Fruit fly (Drosophila melanogaster) whole organism, wandering third instar larva: ENCODE data around the gene mtsh.

Source experiments
- Abd-B ChIP-seq: fragments of >200 bp; optimal IDR thresholded peaks from 2 replicates; lab custom pipeline; 2017; ENCODE audit warnings: missing biosample characterization, missing genetic modification characterization
- CG32264 ChIP-seq: fragments of 200-800 bp; sonication (Bioruptor generic); optimal IDR thresholded peaks from 2 replicates; lab custom pipeline; 2016; ENCODE audit warnings: missing biosample characterization, missing genetic modification characterization
- CrebA ChIP-seq: fragments of 200-800 bp; sonication (Bioruptor generic); optimal IDR thresholded peaks from 2 replicates; lab custom pipeline; 2016; ENCODE audit warnings: missing biosample characterization, mild to moderate bottlenecking, missing genetic modification characterization, borderline replicate concordance
- Dfd ChIP-seq: fragments of >200 bp; optimal IDR thresholded peaks from 2 replicates; lab custom pipeline; 2017; ENCODE audit warnings: missing biosample characterization, missing genetic modification characterization
- GATAd ChIP-seq: sonication (Bioruptor generic); optimal IDR thresholded peaks from 2 replicates; lab custom pipeline; 2016; ENCODE audit warnings: missing biosample characterization, missing genetic modification characterization
- HLH106 ChIP-seq: fragments of 200-800 bp; optimal IDR thresholded peaks from 3 replicates; lab custom pipeline; 2019; ENCODE audit warnings: missing biosample characterization, mild to moderate bottlenecking, missing genetic modification characterization, moderate library complexity
- Hnf4 ChIP-seq: fragments of 200-800 bp; sonication (Bioruptor generic); optimal IDR thresholded peaks from 2 replicates; lab custom pipeline; 2016; ENCODE audit warnings: missing biosample characterization, mild to moderate bottlenecking, missing genetic modification characterization
- Myc ChIP-seq: fragments of >200 bp; optimal IDR thresholded peaks from 2 replicates; lab custom pipeline; 2017
- Rel ChIP-seq, 2 experiments: fragments of 200-800 bp; sonication (Bioruptor generic) in 1 of 2; optimal IDR thresholded peaks; 2 replicates in 1 of 2; 3 replicates in 1 of 2; lab custom pipeline; 2016 to 2019; ENCODE audit warnings: mild to moderate bottlenecking in 2 of 2, missing biosample characterization in 2 of 2, missing genetic modification characterization in 2 of 2, moderate library complexity in 1 of 2
- fru ChIP-seq: fragments of 200-800 bp; sonication (Bioruptor generic); optimal IDR thresholded peaks from 3 replicates; lab custom pipeline; 2016; ENCODE audit warnings: missing biosample characterization, mild to moderate bottlenecking, missing genetic modification characterization
- lola ChIP-seq: fragments of >200 bp; optimal IDR thresholded peaks from 2 replicates; lab custom pipeline; 2017; ENCODE audit warnings: missing biosample characterization, missing genetic modification characterization
- pan ChIP-seq: fragments of >200 bp; optimal IDR thresholded peaks from 2 replicates; lab custom pipeline; 2017
- psq ChIP-seq: fragments of 200-800 bp; sonication (Bioruptor generic); optimal IDR thresholded peaks from 3 replicates; lab custom pipeline; 2017; ENCODE audit warnings: missing biosample characterization, mild to moderate bottlenecking, missing genetic modification characterization, moderate library complexity
- tai ChIP-seq: sonication (Bioruptor generic); optimal IDR thresholded peaks from 2 replicates; lab custom pipeline; 2016; ENCODE audit warnings: missing biosample characterization, missing genetic modification characterization

DNA sequence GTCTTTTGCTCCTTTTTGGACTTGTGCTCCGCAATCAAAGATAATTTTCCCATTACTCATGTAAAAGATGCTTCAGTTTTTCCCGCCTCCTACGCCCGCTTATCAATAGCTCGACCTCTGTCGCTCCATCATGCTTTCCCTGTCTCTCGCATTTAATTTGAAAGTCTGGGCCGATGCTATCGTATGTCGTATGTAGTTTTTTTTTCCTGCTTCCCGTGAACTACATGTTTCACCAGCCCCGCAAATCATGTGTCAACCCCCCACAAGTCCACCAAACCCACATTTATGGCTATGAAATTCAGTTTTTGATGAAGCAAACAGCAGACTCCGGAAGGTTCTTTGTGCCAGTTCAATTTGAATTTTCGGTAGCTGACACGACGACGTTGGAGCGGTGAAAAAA, 22.7 kb upstream of the mtsh start, which contains the start of gene CG14273:
- TF ChIP-seq Abd-B (GFP tag; lab: Kevin White, UChicago) = no peak
- TF ChIP-seq tai (GFP tag; lab: Kevin White, UChicago) = no peak
- TF ChIP-seq Myc (lab: Kevin White, UChicago) = no peak
- no peak for TF ChIP-seq psq (GFP tag; lab: Kevin White, UChicago)
- TF ChIP-seq Rel (GFP tag; optimal IDR thresholded peaks at IDR 0.05; lab: Kevin White, UChicago) = no peak
- TF ChIP-seq Rel (tag; optimal IDR thresholded peaks at IDR 0.05; lab: Kevin White, UChicago) = no peak
- TF ChIP-seq pan (lab: Kevin White, UChicago) = no peak
- TF ChIP-seq lola (GFP tag; lab: Kevin White, UChicago) = no peak
- no peak for TF ChIP-seq HLH106 (tag; lab: Kevin White, UChicago)
- no peak for TF ChIP-seq fru (GFP tag; lab: Kevin White, UChicago)
- TF ChIP-seq CG32264 (GFP tag; lab: Kevin White, UChicago) = no peak
- TF ChIP-seq GATAd = no peak
- no peak for TF ChIP-seq CrebA (GFP tag; lab: Kevin White, UChicago)
- TF ChIP-seq Dfd = no peak
- no peak for TF ChIP-seq Hnf4 (GFP tag; lab: Kevin White, UChicago)
